Worm (Caenorhabditis elegans) whole organism, L1 larva: ENCODE measurements around the gene C27A7.9.
A peak's percentile ranks its signal among the peaks of the same experiment; 100 is the strongest.

Experiments
- alr-1 ChIP-seq: fragments of 200-800 bp; sonication (Bioruptor generic); optimal IDR thresholded peaks from 2 replicates; lab custom pipeline; 2018; ENCODE audit warnings: borderline replicate concordance, mild to moderate bottlenecking, missing genetic modification characterization, missing compliant biosample characterization
- aly-2 ChIP-seq: fragments of 150-350 bp; optimal IDR thresholded peaks from 2 replicates; lab custom pipeline; 2014; ENCODE audit warnings: missing biosample characterization, missing genetic modification characterization
- blmp-1 ChIP-seq: fragments of 150-350 bp; optimal IDR thresholded peaks from 2 replicates; lab custom pipeline; 2014; ENCODE audit warnings: missing biosample characterization, missing genetic modification characterization
- ceh-8 ChIP-seq: fragments of 200-800 bp; sonication (Bioruptor generic); optimal IDR thresholded peaks from 2 replicates; lab custom pipeline; 2018; ENCODE audit warnings: mild to moderate bottlenecking, missing genetic modification characterization, moderate library complexity, missing compliant biosample characterization
- ceh-88 ChIP-seq: fragments of 200-800 bp; sonication (Bioruptor generic); IDR thresholded peaks from 2 replicates; pipeline ENCODE4 v1.3.6; 2022; ENCODE audit warnings: missing genetic modification characterization, missing compliant biosample characterization
- ceh-90 ChIP-seq: sonication (generic microtip); optimal IDR thresholded peaks from 2 replicates; lab custom pipeline; 2016; ENCODE audit warnings: missing genetic modification characterization, missing compliant biosample characterization
- efl-1 ChIP-seq, 4 experiments: fragments of 150-350 bp; optimal IDR thresholded peaks in 3 of 4; peaks in 1 of 4; 1 replicate in 1 of 4; 2 replicates in 3 of 4; lab custom pipeline; 2014; ENCODE audit warnings: missing biosample characterization in 2 of 4, missing genetic modification characterization in 2 of 4, missing genetic modification reagents in 2 of 4
- egl-13 ChIP-seq: sonication (generic microtip); optimal IDR thresholded peaks from 2 replicates; lab custom pipeline; 2016; ENCODE audit warnings: missing genotype, missing genetic modification reagents, missing genetic modification characterization, missing compliant biosample characterization
- egl-27 ChIP-seq, 2 experiments: fragments of 150-350 bp in 1 of 2; sonication (generic microtip); optimal IDR thresholded peaks; 3 replicates each; lab custom pipeline; 2017 to 2018; ENCODE audit warnings: missing biosample characterization in 2 of 2, missing genetic modification characterization in 2 of 2, missing genetic modification reagents in 2 of 2
- elt-3 ChIP-seq, 6 experiments: fragments of 150-350 bp in 1 of 6; sonication (generic microtip); optimal IDR thresholded peaks; 2 replicates each; lab custom pipeline; 2017 to 2018; ENCODE audit warnings: missing biosample characterization in 6 of 6, missing genetic modification characterization in 6 of 6, inconsistent platforms in 1 of 6
- fos-1 ChIP-seq: fragments of 150-350 bp; optimal IDR thresholded peaks from 2 replicates; lab custom pipeline; 2014; ENCODE audit warnings: missing biosample characterization, missing genetic modification characterization
- isw-1 ChIP-seq: fragments of 200-800 bp; sonication (Bioruptor generic); IDR thresholded peaks from 2 replicates; pipeline ENCODE4 v1.3.6; 2022; ENCODE audit warnings: missing genetic modification characterization, missing compliant biosample characterization
- jun-1 ChIP-seq: fragments of 150-350 bp; optimal IDR thresholded peaks from 2 replicates; lab custom pipeline; 2014; ENCODE audit warnings: missing biosample characterization, missing genetic modification reagents, missing genetic modification characterization
- lin-14 ChIP-seq: fragments of 200-800 bp; sonication (Bioruptor generic); optimal IDR thresholded peaks from 2 replicates; lab custom pipeline; 2018; ENCODE audit warnings: mild to moderate bottlenecking, missing genetic modification characterization, moderate library complexity, missing compliant biosample characterization
- lir-3 ChIP-seq: sonication (generic microtip); optimal IDR thresholded peaks from 2 replicates; lab custom pipeline; 2016; ENCODE audit warnings: mild to moderate bottlenecking, missing genetic modification characterization, moderate library complexity, missing compliant biosample characterization; ENCODE audit not compliant: poor library complexity
- mdl-1 ChIP-seq, 2 experiments: fragments of 150-350 bp; optimal IDR thresholded peaks; 2 replicates each; lab custom pipeline; 2014 to 2017; ENCODE audit warnings: missing biosample characterization in 2 of 2, missing genetic modification characterization in 2 of 2, inconsistent platforms in 1 of 2
- mep-1 ChIP-seq: fragments of 150-350 bp; optimal IDR thresholded peaks from 2 replicates; lab custom pipeline; 2014; ENCODE audit warnings: missing biosample characterization, missing genetic modification characterization
- nhr-20 ChIP-seq: sonication (generic microtip); optimal IDR thresholded peaks from 2 replicates; lab custom pipeline; 2016; ENCODE audit warnings: mild to moderate bottlenecking, missing genetic modification characterization, missing compliant biosample characterization
- nhr-28 ChIP-seq: fragments of 150-350 bp; optimal IDR thresholded peaks from 2 replicates; lab custom pipeline; 2014; ENCODE audit warnings: missing biosample characterization, missing genetic modification characterization
- nhr-77 ChIP-seq: fragments of 150-350 bp; optimal IDR thresholded peaks from 2 replicates; lab custom pipeline; 2014; ENCODE audit warnings: missing biosample characterization, missing genetic modification characterization
- nhr-84 ChIP-seq: sonication (generic microtip); optimal IDR thresholded peaks from 2 replicates; lab custom pipeline; 2017; ENCODE audit warnings: missing biosample characterization, missing genetic modification characterization
- nhr-85 ChIP-seq: sonication (generic microtip); peaks from one replicate; lab custom pipeline; 2016; ENCODE audit warnings: missing genetic modification characterization, inconsistent platforms, missing compliant biosample characterization
- skn-1 ChIP-seq: fragments of 150-350 bp; optimal IDR thresholded peaks from 2 replicates; lab custom pipeline; 2014; ENCODE audit warnings: missing biosample characterization, missing genetic modification characterization
- snu-23 ChIP-seq: sonication (generic microtip); optimal IDR thresholded peaks from 2 replicates; lab custom pipeline; 2016; ENCODE audit warnings: missing genetic modification characterization, missing compliant biosample characterization
- sox-4 ChIP-seq: sonication (generic microtip); optimal IDR thresholded peaks from 2 replicates; lab custom pipeline; 2016; ENCODE audit warnings: missing genetic modification characterization, missing compliant biosample characterization
- sptf-1 ChIP-seq: fragments of 150-350 bp; optimal IDR thresholded peaks from 2 replicates; lab custom pipeline; 2014; ENCODE audit warnings: missing biosample characterization, missing genetic modification characterization
- sup-37 ChIP-seq: fragments of 200-800 bp; sonication (Bioruptor generic); optimal IDR thresholded peaks from 2 replicates; lab custom pipeline; 2018; ENCODE audit warnings: mild to moderate bottlenecking, missing genetic modification characterization, missing compliant biosample characterization
- swsn-7 ChIP-seq: sonication (generic microtip); optimal IDR thresholded peaks from 2 replicates; lab custom pipeline; 2016; ENCODE audit warnings: missing genetic modification characterization, missing compliant biosample characterization
- tbx-2 ChIP-seq: sonication (generic microtip); optimal IDR thresholded peaks from 2 replicates; lab custom pipeline; 2016; ENCODE audit warnings: missing genetic modification characterization, missing compliant biosample characterization
- unc-30 ChIP-seq: sonication (generic microtip); optimal IDR thresholded peaks from 2 replicates; lab custom pipeline; 2017; ENCODE audit warnings: missing biosample characterization, missing genetic modification characterization
- unc-62 ChIP-seq: fragments of 150-350 bp; optimal IDR thresholded peaks from 2 replicates; lab custom pipeline; 2014; ENCODE audit warnings: missing biosample characterization, missing genetic modification reagents, missing genetic modification characterization
- vab-15 ChIP-seq: sonication (generic microtip); optimal IDR thresholded peaks from 2 replicates; lab custom pipeline; 2017; ENCODE audit warnings: missing genotype, mild to moderate bottlenecking, missing genetic modification characterization, missing compliant biosample characterization
- xbp-1 ChIP-seq: sonication (generic microtip); optimal IDR thresholded peaks from 2 replicates; lab custom pipeline; 2016; ENCODE audit warnings: missing genetic modification characterization, missing compliant biosample characterization
- zag-1 ChIP-seq: fragments of 150-350 bp; optimal IDR thresholded peaks from 2 replicates; lab custom pipeline; 2014; ENCODE audit warnings: missing biosample characterization, missing genetic modification characterization

C27A7.9 gene

ce11 chrV:12183854-12184253, 29.4 kb upstream of the C27A7.9 start, which contains the start of gene usip-1:
Gene usip-1 (minus strand): TSS chrV:12184194.
- TF ChIP-seq blmp-1: no peak
- peak; percentile 5 for TF ChIP-seq nhr-85 (tag; lab: Kevin White, UChicago)

DNA sequence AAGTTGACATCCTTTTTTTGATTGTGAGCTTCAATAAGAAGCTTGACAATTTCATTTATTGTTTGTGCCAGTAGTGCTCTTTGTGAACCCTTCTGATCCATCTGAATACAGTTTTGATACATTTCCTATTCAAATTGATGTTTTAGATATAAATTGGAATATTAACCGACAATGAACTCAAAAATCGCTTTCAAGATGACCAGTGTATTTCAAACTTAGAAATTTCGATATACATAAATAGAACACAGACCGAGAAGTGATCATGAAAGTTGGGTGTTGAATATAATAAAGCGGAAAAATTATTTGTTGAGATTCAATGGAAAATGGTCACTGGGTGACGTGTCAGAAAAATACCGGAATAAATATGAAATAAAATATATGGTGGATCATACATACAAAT, 26.9 kb upstream of the C27A7.9 start, which contains the start of gene elpc-3:
TSS of gene elpc-3 (minus strand) at position 101 of the 400 bp plus-strand sequence.
- no peak for TF ChIP-seq vab-15 (tag; lab: Kevin White, UChicago)
- TF ChIP-seq nhr-84 (tag; lab: Kevin White, UChicago): no peak
- no peak for TF ChIP-seq efl-1 (optimal IDR thresholded peaks at IDR 0.05; lab: Kevin White, UChicago)
- TF ChIP-seq efl-1 (GFP tag; optimal IDR thresholded peaks at IDR 0.05 in 1 of 2; lab: Kevin White, UChicago): no peak
- TF ChIP-seq, all 84 proteins: peak for 0

DNA sequence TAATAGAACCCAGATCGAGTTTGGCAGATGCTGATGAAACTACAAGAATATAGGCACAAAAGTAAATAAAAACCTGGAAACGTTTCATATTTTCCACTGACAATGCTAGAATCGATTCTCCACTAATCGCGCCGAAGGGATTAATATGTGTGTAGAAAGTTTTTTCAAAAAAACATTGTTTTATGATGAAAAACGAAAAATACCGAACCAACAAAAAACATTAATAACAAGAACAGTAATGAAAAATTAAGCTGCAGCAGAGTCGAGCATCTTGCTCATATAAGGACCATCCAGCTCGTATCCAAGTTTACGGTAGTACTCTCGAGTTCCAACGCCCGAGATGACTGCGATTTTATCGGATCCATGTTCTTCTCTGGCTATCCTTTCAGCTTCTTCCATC, 24.9 kb upstream of the C27A7.9 start, which contains the start of gene clec-224:
TSS of gene clec-224 (minus strand) at position 101 of the 400 bp plus-strand sequence.
- TF ChIP-seq mdl-1 (tag; optimal IDR thresholded peaks at IDR 0.05; lab: Kevin White, UChicago) (no peak), snu-23 (GFP tag; lab: Kevin White, UChicago) (no peak)

ce11 chrV:12170114-12170513, 15.7 kb upstream of the C27A7.9 start, which contains the start of gene ZK863.1:
Gene ZK863.1 (minus strand): TSS chrV:12170214.
- TF ChIP-seq unc-62 (GFP tag; lab: Kevin White, UChicago): no peak
- peak; percentile 35 for TF ChIP-seq lin-14 (GFP tag; lab: Kevin White, UChicago)

ce11 chrV:12167653-12168052, 13.2 kb upstream of the C27A7.9 start, which contains the start of gene col-37:
Gene col-37 (minus strand): TSS chrV:12167753.
- TF ChIP-seq tbx-2 (tag; lab: Kevin White, UChicago) (no peak), mep-1 (tag; lab: Kevin White, UChicago) (no peak), egl-27 (tag; optimal IDR thresholded peaks at IDR 0.05; lab: Kevin White, UChicago) (no peak), skn-1 (no peak), sox-4 (no peak), lir-3 (tag; lab: Kevin White, UChicago) (no peak), sup-37 (GFP tag; lab: Kevin White, UChicago) (no peak), nhr-77 (tag; lab: Kevin White, UChicago) (no peak), sptf-1 (tag; lab: Kevin White, UChicago) (no peak), unc-30 (tag; lab: Kevin White, UChicago) (no peak), isw-1 (GFP tag; lab: Robert Waterston, UW) (no peak), ceh-8 (GFP tag; lab: Kevin White, UChicago) (no peak), swsn-7 (tag; lab: Kevin White, UChicago) (no peak), jun-1 (tag; lab: Kevin White, UChicago) (no peak), efl-1 (optimal IDR thresholded peaks at IDR 0.05; lab: Kevin White, UChicago) (no peak), efl-1 (GFP tag; optimal IDR thresholded peaks at IDR 0.05 in 1 of 2; lab: Kevin White, UChicago) (no peak)

- TF ChIP-seq zag-1 (tag; lab: Kevin White, UChicago) (no peak), egl-13 (no peak), ceh-8 (GFP tag; lab: Kevin White, UChicago) (peak; percentile 43)
Observed at ce11 chrV:12167031-12167430, 12.6 kb upstream of the C27A7.9 start.

- no peak for TF ChIP-seq ceh-90 (tag; lab: Kevin White, UChicago)
- no peak for TF ChIP-seq elt-3 (tag; optimal IDR thresholded peaks at IDR 0.05; lab: Kevin White, UChicago)
- no peak for TF ChIP-seq alr-1 (tag; lab: Kevin White, UChicago)
- no peak for TF ChIP-seq mep-1 (tag; lab: Kevin White, UChicago)
- no peak for TF ChIP-seq ceh-88 (GFP tag; lab: Robert Waterston, UW)
- no peak for TF ChIP-seq aly-2
- TF ChIP-seq unc-62 (GFP tag; lab: Kevin White, UChicago): no peak
- no peak for TF ChIP-seq fos-1
- no peak for TF ChIP-seq nhr-20
- TF ChIP-seq nhr-28: no peak
- no peak for TF ChIP-seq xbp-1 (tag; lab: Kevin White, UChicago)
Observed at ce11 chrV:12162906-12163305, 8.5 kb upstream of the C27A7.9 start, which contains the start of gene srj-4. Gene srj-4 (plus strand): TSS chrV:12163206.
